Worm (Caenorhabditis elegans): ENCODE results near the gene Y105C5B.9.
A peak's percentile ranks its signal among the peaks of the same experiment; 100 is the strongest.

The Y105C5B.9 gene

ce11 chrIV:15979610-15980009, 49.2 kb downstream of the Y105C5B.9 start:
- TF ChIP-seq zip-8 (tag; optimal IDR thresholded peaks at IDR 0.05): peak; percentile 83

All from whole organism, mixed stage, embryonic.